2 fruit fly cellular contexts compared by ENCODE assay signal in the genomic region with DNA sequence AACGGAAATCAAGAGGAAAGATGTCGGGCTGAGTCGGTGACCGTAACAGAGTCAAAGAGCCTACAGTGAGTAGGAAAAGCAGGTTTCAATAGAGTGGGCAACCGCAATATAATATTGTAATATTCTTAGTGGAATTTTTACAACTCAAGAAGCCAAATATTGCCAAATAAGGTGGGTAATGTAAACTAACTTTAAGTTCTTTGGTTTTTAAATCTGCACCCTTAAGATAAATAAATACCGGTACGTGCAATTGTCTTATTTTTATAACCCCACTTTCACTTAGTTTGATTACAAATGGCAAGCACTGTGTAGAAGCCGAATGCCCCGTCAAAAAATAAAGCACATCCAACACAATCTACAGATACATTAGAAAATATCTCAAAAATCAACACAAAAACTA.
TF ChIP-seq lines count a peak whose summit lies in the region.

No protein-coding gene starts in this region.

- no peak for TF ChIP-seq CTCF in whole organism, embryonic (GFP tag; optimal IDR thresholded peaks at IDR 0.05; lab: Kevin White, UChicago)

TF ChIP-seq in whole organism, embryonic, 481 proteins besides CTCF, POLR2A, EP300 and RAD21 (continues in another document):
- TF ChIP-seq Ets97D (GFP tag; optimal IDR thresholded peaks at IDR 0.05; lab: Kevin White, UChicago) (no peak), Awh (GFP tag; IDR thresholded peaks at IDR 0.05; lab: Robert Waterston, UW) (peak; percentile 9; the same call in 1 of the 2 replicates), croc (GFP tag; conservative IDR thresholded peaks at IDR 0.05; lab: Robert Waterston, UW) (peak; percentile 14; the same call in 1 of the 3 replicates), seq (GFP tag; IDR thresholded peaks at IDR 0.05; lab: Robert Waterston, UW) (peak; percentile 42; the same call in 1 of the 2 replicates), CG6683 (GFP tag; optimal IDR thresholded peaks at IDR 0.05; lab: Kevin White, UChicago) (no peak), row (GFP tag; IDR thresholded peaks at IDR 0.05; lab: Robert Waterston, UW) (peak; percentile 84), sens (GFP tag; lab: Kevin White, UChicago) (no peak), odd (GFP tag; optimal IDR thresholded peaks at IDR 0.05; lab: Kevin White, UChicago) (no peak), wor (GFP tag; IDR thresholded peaks at IDR 0.05; lab: Robert Waterston, UW) (no peak), sima (GFP tag; optimal IDR thresholded peaks at IDR 0.05; lab: Kevin White, UChicago) (no peak), CG4282 (GFP tag; optimal IDR thresholded peaks at IDR 0.05; lab: Kevin White, UChicago) (no peak), Mrtf (GFP tag; IDR thresholded peaks at IDR 0.05; lab: Robert Waterston, UW) (no peak), stwl (tag; optimal IDR thresholded peaks at IDR 0.05; lab: Kevin White, UChicago) (no peak), Oaz (GFP tag; IDR thresholded peaks at IDR 0.05; lab: Robert Waterston, UW) (no peak), zen (tag; optimal IDR thresholded peaks at IDR 0.05; lab: Kevin White, UChicago) (no peak), lmd (GFP tag; IDR thresholded peaks at IDR 0.05; lab: Robert Waterston, UW) (peak; percentile 19; the same call in 1 of the 2 replicates), CG11696 (GFP tag; IDR thresholded peaks at IDR 0.05; lab: Robert Waterston, UW) (no peak), sug (tag; optimal IDR thresholded peaks at IDR 0.05; lab: Kevin White, UChicago) (no peak), BEAF-32 (GFP tag; optimal IDR thresholded peaks at IDR 0.05; lab: Kevin White, UChicago) (no peak), CG12104 (GFP tag; optimal IDR thresholded peaks at IDR 0.05; lab: Kevin White, UChicago) (no peak), HLHmδ (GFP tag; optimal IDR thresholded peaks at IDR 0.05; lab: Kevin White, UChicago) (no peak), CG4707 (GFP tag; optimal IDR thresholded peaks at IDR 0.05; lab: Kevin White, UChicago) (no peak), Drgx (GFP tag; IDR thresholded peaks at IDR 0.05; lab: Robert Waterston, UW) (no peak), phol (tag; optimal IDR thresholded peaks at IDR 0.05; lab: Kevin White, UChicago) (peak; percentile 32), CG8290 (GFP tag; optimal IDR thresholded peaks at IDR 0.05; lab: Kevin White, UChicago) (no peak), CG8290 (tag; optimal IDR thresholded peaks at IDR 0.05; lab: Kevin White, UChicago) (no peak), CG4424 (GFP tag; optimal IDR thresholded peaks at IDR 0.05; lab: Kevin White, UChicago) (no peak), run (tag; optimal IDR thresholded peaks at IDR 0.05; lab: Kevin White, UChicago) (no peak), HmgD (GFP tag; optimal IDR thresholded peaks at IDR 0.05; lab: Kevin White, UChicago) (no peak), wek (GFP tag; optimal IDR thresholded peaks at IDR 0.05; lab: Kevin White, UChicago) (no peak), CG8359 (GFP tag; optimal IDR thresholded peaks at IDR 0.05; lab: Kevin White, UChicago; ENCODE audit: borderline replicate concordance) (no peak), NC2β (GFP tag; optimal IDR thresholded peaks at IDR 0.05; lab: Kevin White, UChicago) (no peak), CG14710 (tag; optimal IDR thresholded peaks at IDR 0.05; lab: Kevin White, UChicago) (no peak), Elba2 (GFP tag; optimal IDR thresholded peaks at IDR 0.05; lab: Kevin White, UChicago) (no peak), cwo (GFP tag; optimal IDR thresholded peaks at IDR 0.05; lab: Kevin White, UChicago) (no peak), cato (GFP tag; optimal IDR thresholded peaks at IDR 0.05; lab: Kevin White, UChicago; ENCODE audit: borderline replicate concordance) (no peak), crc (GFP tag; optimal IDR thresholded peaks at IDR 0.05; lab: Kevin White, UChicago) (no peak), jigr1 (GFP tag; IDR thresholded peaks at IDR 0.05; lab: Robert Waterston, UW) (peak; percentile 26; the same call in 1 of the 3 replicates), CHES-1-like (GFP tag; optimal IDR thresholded peaks at IDR 0.05; lab: Kevin White, UChicago) (no peak), CG8388 (GFP tag; optimal IDR thresholded peaks at IDR 0.05; lab: Kevin White, UChicago) (peak; percentile 99), grn (GFP tag; optimal IDR thresholded peaks at IDR 0.05; lab: Kevin White, UChicago) (no peak), disco-r (GFP tag; optimal IDR thresholded peaks at IDR 0.05; lab: Kevin White, UChicago) (no peak), gro (GFP tag; optimal IDR thresholded peaks at IDR 0.05; lab: Kevin White, UChicago) (no peak), CG7271 (tag; optimal IDR thresholded peaks at IDR 0.05; lab: Kevin White, UChicago) (no peak), CG5953 (GFP tag; IDR thresholded peaks at IDR 0.05; lab: Robert Waterston, UW) (no peak)

TF ChIP-seq in whole organism, pupa, 21 proteins besides CTCF, POLR2A, EP300 and RAD21:
- TF ChIP-seq CG32121 (GFP tag; IDR thresholded peaks at IDR 0.05; lab: Robert Waterston, UW) = 0 out of 2 replicates have a peak, but pooled peaks have one; percentile 26
- TF ChIP-seq CG8301 (tag; optimal IDR thresholded peaks at IDR 0.05; lab: Kevin White, UChicago) = no peak
